Fruit fly (Drosophila melanogaster) whole organism, embryonic: ENCODE measurements around the gene atl.

Source experiments
- Adf1 ChIP-seq: fragments of 200-800 bp; sonication (Bioruptor generic); IDR thresholded peaks from 2 replicates; pipeline ENCODE4 v1.3.6; 2022; ENCODE audit warnings: missing biosample characterization, missing genetic modification characterization
- Aef1 ChIP-seq: fragments of 200-800 bp; sonication (Bioruptor generic); IDR thresholded peaks from 3 replicates; pipeline ENCODE4 v1.3.6; 2022; ENCODE audit warnings: missing biosample characterization, missing genetic modification characterization
- B-H1 ChIP-seq: fragments of 200-800 bp; sonication (Bioruptor generic); IDR thresholded peaks from 3 replicates; pipeline ENCODE4 v1.3.6; 2022; ENCODE audit warnings: missing biosample characterization, missing genetic modification characterization
- BtbVII ChIP-seq: fragments of 200-800 bp; sonication (Bioruptor generic); optimal IDR thresholded peaks from 3 replicates; lab custom pipeline; 2017; ENCODE audit warnings: missing biosample characterization, mild to moderate bottlenecking, missing genetic modification characterization
- CG10321 ChIP-seq: fragments of 200-800 bp; sonication (Bioruptor generic); IDR thresholded peaks from 2 replicates; pipeline ENCODE4 v1.3.6; 2022; ENCODE audit warnings: missing biosample characterization, missing genetic modification characterization
- CG10366 ChIP-seq: fragments of 200-800 bp; sonication (Bioruptor generic); IDR thresholded peaks from 2 replicates; pipeline ENCODE4 v1.3.6; 2022; ENCODE audit warnings: missing biosample characterization, missing genetic modification characterization
- CG10543 ChIP-seq: fragments of 200-800 bp; sonication (Bioruptor generic); optimal IDR thresholded peaks from 3 replicates; lab custom pipeline; 2017; ENCODE audit warnings: missing biosample characterization, mild to moderate bottlenecking, missing genetic modification characterization, moderate library complexity
- CG10979 ChIP-seq: fragments of 200-800 bp; sonication (Bioruptor generic); optimal IDR thresholded peaks from 2 replicates; lab custom pipeline; 2018; ENCODE audit warnings: missing biosample characterization, mild to moderate bottlenecking, missing genetic modification characterization, moderate library complexity
- CG12071 ChIP-seq: fragments of 200-800 bp; sonication (Bioruptor generic); optimal IDR thresholded peaks from 3 replicates; lab custom pipeline; 2018; ENCODE audit warnings: missing biosample characterization, mild to moderate bottlenecking, missing genetic modification characterization
- CG12391 ChIP-seq: fragments of 200-800 bp; sonication (Bioruptor generic); optimal IDR thresholded peaks from 3 replicates; lab custom pipeline; 2018; ENCODE audit warnings: missing biosample characterization, mild to moderate bottlenecking, missing genetic modification characterization, moderate library complexity
- CG13287 ChIP-seq: fragments of 200-800 bp; sonication (Bioruptor generic); IDR thresholded peaks from 2 replicates; pipeline ENCODE4 v1.3.6; 2022; ENCODE audit warnings: missing biosample characterization, missing genetic modification characterization; ENCODE audit not compliant: partially characterized antibody
- CG14441 ChIP-seq: fragments of 200-800 bp; sonication (Bioruptor generic); IDR thresholded peaks from 2 replicates; pipeline ENCODE4 v1.3.6; 2022; ENCODE audit warnings: missing biosample characterization, missing genetic modification characterization
- CG15269 ChIP-seq: fragments of 200-800 bp; sonication (Bioruptor generic); optimal IDR thresholded peaks from 2 replicates; lab custom pipeline; 2018; ENCODE audit warnings: missing biosample characterization, mild to moderate bottlenecking, missing genetic modification characterization, moderate library complexity
- CG15514 ChIP-seq: fragments of 200-800 bp; sonication (Bioruptor generic); optimal IDR thresholded peaks from 3 replicates; lab custom pipeline; 2017; ENCODE audit warnings: missing biosample characterization, missing genetic modification characterization, mild to moderate bottlenecking, moderate library complexity, missing genetic modification reagents
- CG1603 ChIP-seq: fragments of 200-800 bp; sonication (Bioruptor generic); optimal IDR thresholded peaks from 2 replicates; lab custom pipeline; 2019; ENCODE audit warnings: missing biosample characterization, mild to moderate bottlenecking, missing genetic modification characterization, moderate library complexity
- CG17186 ChIP-seq: fragments of 200-800 bp; sonication (Bioruptor generic); optimal IDR thresholded peaks from 3 replicates; lab custom pipeline; 2017; ENCODE audit warnings: missing biosample characterization, missing genetic modification reagents, missing genetic modification characterization
- CG1792 ChIP-seq: fragments of 200-800 bp; sonication (Bioruptor generic); optimal IDR thresholded peaks from 2 replicates; lab custom pipeline; 2016; ENCODE audit warnings: missing biosample characterization, missing genetic modification characterization
- CG2202 ChIP-seq: fragments of 200-800 bp; sonication (Bioruptor generic); optimal IDR thresholded peaks from 2 replicates; lab custom pipeline; 2018; ENCODE audit warnings: missing biosample characterization, mild to moderate bottlenecking, missing genetic modification characterization
- CG30020 ChIP-seq: fragments of 200-800 bp; optimal IDR thresholded peaks from 2 replicates; lab custom pipeline; 2019; ENCODE audit warnings: missing biosample characterization, mild to moderate bottlenecking, missing genetic modification characterization, moderate library complexity
- CG3163 ChIP-seq: fragments of 200-800 bp; sonication (Bioruptor generic); optimal IDR thresholded peaks from 3 replicates; lab custom pipeline; 2016; ENCODE audit warnings: missing biosample characterization, missing genetic modification characterization
- CG32532 ChIP-seq: fragments of 200-800 bp; sonication (Bioruptor generic); IDR thresholded peaks from 2 replicates; pipeline ENCODE4 v1.3.6; 2022; ENCODE audit warnings: missing biosample characterization, missing genetic modification characterization
- CG34224 ChIP-seq: fragments of 200-800 bp; sonication (Bioruptor generic); IDR thresholded peaks from 3 replicates; pipeline ENCODE4 v1.3.6; 2022; ENCODE audit warnings: missing biosample characterization, missing genetic modification characterization; ENCODE audit not compliant: partially characterized antibody
- CG6654 ChIP-seq: fragments of 200-800 bp; sonication (Bioruptor generic); optimal IDR thresholded peaks from 2 replicates; lab custom pipeline; 2017; ENCODE audit warnings: missing biosample characterization, mild to moderate bottlenecking, missing genetic modification characterization
- CG7372 ChIP-seq: fragments of 200-800 bp; sonication (Bioruptor generic); IDR thresholded peaks from 2 replicates; pipeline ENCODE4 v1.3.6; 2022; ENCODE audit warnings: missing biosample characterization, missing genetic modification characterization
- CG9932 ChIP-seq: fragments of 200-800 bp; sonication (Bioruptor generic); IDR thresholded peaks from 2 replicates; pipeline ENCODE4 v1.3.6; 2022; ENCODE audit warnings: missing biosample characterization, missing genetic modification characterization
- CHES-1-like ChIP-seq: fragments of 200-800 bp; sonication (Bioruptor generic); optimal IDR thresholded peaks from 2 replicates; lab custom pipeline; 2016; ENCODE audit warnings: missing biosample characterization, missing genetic modification characterization
- Dp ChIP-seq: fragments of 200-800 bp; sonication (Bioruptor generic); optimal IDR thresholded peaks from 2 replicates; lab custom pipeline; 2018; ENCODE audit warnings: missing biosample characterization, mild to moderate bottlenecking, missing genetic modification characterization, moderate library complexity
- Dref ChIP-seq: fragments of 200-800 bp; sonication (Bioruptor generic); IDR thresholded peaks from 2 replicates; pipeline ENCODE4 v1.3.6; 2022; ENCODE audit warnings: missing biosample characterization, missing genetic modification characterization
- Fer3 ChIP-seq: fragments of 200-800 bp; sonication (Bioruptor generic); optimal IDR thresholded peaks from 2 replicates; lab custom pipeline; 2018; ENCODE audit warnings: missing biosample characterization, mild to moderate bottlenecking, missing genetic modification characterization, moderate library complexity
- Hand ChIP-seq: fragments of 200-800 bp; sonication (Bioruptor generic); optimal IDR thresholded peaks from 2 replicates; lab custom pipeline; 2017; ENCODE audit warnings: mild to moderate bottlenecking, missing biosample characterization, missing genetic modification reagents, missing genetic modification characterization
- Lhr ChIP-seq: fragments of 200-800 bp; sonication (Bioruptor generic); optimal IDR thresholded peaks from 3 replicates; lab custom pipeline; 2017; ENCODE audit warnings: mild to moderate bottlenecking, missing biosample characterization, missing genetic modification reagents, missing genetic modification characterization
- Med ChIP-seq: fragments of 200-800 bp; sonication (Bioruptor generic); peaks from one replicate; lab custom pipeline; 2016; ENCODE audit warnings: missing biosample characterization, missing genetic modification characterization, mild to moderate bottlenecking, inconsistent platforms, moderate library complexity
- NFAT ChIP-seq: fragments of 200-800 bp; sonication (Bioruptor generic); IDR thresholded peaks from 2 replicates; pipeline ENCODE4 v1.3.6; 2022; ENCODE audit warnings: missing biosample characterization, missing genetic modification characterization
- Optix ChIP-seq: fragments of 200-800 bp; sonication (Bioruptor generic); IDR thresholded peaks from 3 replicates; pipeline ENCODE4 v1.3.6; 2022; ENCODE audit warnings: missing biosample characterization, missing genetic modification characterization
- Pdp1 ChIP-seq, 2 experiments: fragments of 200-800 bp; sonication (Bioruptor generic); optimal IDR thresholded peaks; 3 replicates each; lab custom pipeline; 2016; ENCODE audit warnings: missing biosample characterization in 2 of 2, missing genetic modification characterization in 2 of 2, mild to moderate bottlenecking in 1 of 2, moderate library complexity in 1 of 2
- Rfx ChIP-seq: fragments of 200-800 bp; sonication (Bioruptor generic); IDR thresholded peaks from 2 replicates; pipeline ENCODE4 v1.3.6; 2022; ENCODE audit warnings: missing biosample characterization, missing genetic modification characterization
- TFAM ChIP-seq: fragments of 200-800 bp; sonication (Bioruptor generic); optimal IDR thresholded peaks from 2 replicates; lab custom pipeline; 2017; ENCODE audit warnings: missing biosample characterization, missing genetic modification characterization, inconsistent platforms
- Trl ChIP-seq, 3 experiments: fragments of >200 bp in 2 of 3; fragments of 200-800 bp in 1 of 3; sonication (Bioruptor generic) in 1 of 3; optimal IDR thresholded peaks; 2 replicates in 1 of 3; 3 replicates in 2 of 3; lab custom pipeline; 2016 to 2017; ENCODE audit warnings: missing biosample characterization in 1 of 3, missing genetic modification characterization in 1 of 3
- dysf ChIP-seq: fragments of 200-800 bp; sonication (Bioruptor generic); IDR thresholded peaks from 3 replicates; pipeline ENCODE4 v1.3.6; 2022; ENCODE audit warnings: missing biosample characterization, missing genetic modification characterization
- ems ChIP-seq: fragments of 200-800 bp; sonication (Bioruptor generic); optimal IDR thresholded peaks from 3 replicates; lab custom pipeline; 2016; ENCODE audit warnings: missing biosample characterization, missing genetic modification characterization
- gce ChIP-seq: fragments of 200-800 bp; sonication (Bioruptor generic); IDR thresholded peaks from 3 replicates; pipeline ENCODE4 v1.3.6; 2022; ENCODE audit warnings: missing biosample characterization, missing genetic modification characterization
- hth ChIP-seq: fragments of >200 bp; optimal IDR thresholded peaks from 2 replicates; lab custom pipeline; 2017; ENCODE audit warnings: inconsistent platforms
- kay ChIP-seq: fragments of 200-800 bp; sonication (Bioruptor generic); optimal IDR thresholded peaks from 2 replicates; lab custom pipeline; 2016; ENCODE audit warnings: missing biosample characterization, missing genetic modification characterization
- mam ChIP-seq: fragments of 200-800 bp; sonication (Bioruptor generic); optimal IDR thresholded peaks from 3 replicates; lab custom pipeline; 2016; ENCODE audit warnings: missing biosample characterization, missing genetic modification characterization
- nmo ChIP-seq: fragments of 200-800 bp; sonication (Bioruptor generic); optimal IDR thresholded peaks from 2 replicates; lab custom pipeline; 2018; ENCODE audit warnings: missing biosample characterization, mild to moderate bottlenecking, missing genetic modification characterization, moderate library complexity
- pzg ChIP-seq: fragments of 200-800 bp; sonication (Bioruptor generic); optimal IDR thresholded peaks from 3 replicates; lab custom pipeline; 2018; ENCODE audit warnings: missing biosample characterization, mild to moderate bottlenecking, missing genetic modification characterization, moderate library complexity
- ranshi ChIP-seq: fragments of 200-800 bp; sonication (Bioruptor generic); IDR thresholded peaks from 2 replicates; pipeline ENCODE4 v1.3.6; 2022; ENCODE audit warnings: missing biosample characterization, missing genetic modification characterization
- row ChIP-seq: fragments of 200-800 bp; sonication (Bioruptor generic); IDR thresholded peaks from 3 replicates; pipeline ENCODE4 v1.3.6; 2022; ENCODE audit warnings: missing biosample characterization, missing genetic modification characterization
- scrt ChIP-seq: fragments of 200-800 bp; sonication (Bioruptor generic); optimal IDR thresholded peaks from 2 replicates; lab custom pipeline; 2018; ENCODE audit warnings: missing biosample characterization, mild to moderate bottlenecking, missing genetic modification characterization, moderate library complexity
- unc-4 ChIP-seq: fragments of 200-800 bp; sonication (Bioruptor generic); IDR thresholded peaks from 2 replicates; pipeline ENCODE4 v1.3.6; 2022; ENCODE audit warnings: missing biosample characterization, missing genetic modification characterization; ENCODE audit not compliant: partially characterized antibody
- usp ChIP-seq: fragments of >200 bp; optimal IDR thresholded peaks from 2 replicates; lab custom pipeline; 2017; ENCODE audit warnings: missing biosample characterization, missing genetic modification characterization

Gene atl

dm6 chr3R:24651044-24651459 lies 25.6 kb downstream of the atl start (continued):
- TF ChIP-seq Fer3 (tag; lab: Kevin White, UChicago), result no peak
- no peak for TF ChIP-seq CG15269
- peak; percentile 87 for TF ChIP-seq Med (GFP tag; lab: Kevin White, UChicago)
- no peak for TF ChIP-seq CG2202 (tag; lab: Kevin White, UChicago)
- TF ChIP-seq kay (GFP tag; lab: Kevin White, UChicago), result no peak
- TF ChIP-seq ranshi (GFP tag; lab: Robert Waterston, UW), result 0 out of 2 replicates have a peak, but pooled peaks have one; percentile 16
- TF ChIP-seq CG3163 (GFP tag; lab: Kevin White, UChicago), result no peak
- TF ChIP-seq Adf1 (GFP tag; lab: Robert Waterston, UW), result peak; percentile 62
- TF ChIP-seq CG15514 (GFP tag; lab: Kevin White, UChicago), result peak; percentile 60
- TF ChIP-seq hth, result no peak
- no peak for TF ChIP-seq gce (GFP tag; lab: Robert Waterston, UW)
- peak; percentile 16; the same call in 1 of the 2 replicates for TF ChIP-seq Rfx (GFP tag; lab: Robert Waterston, UW)
- no peak for TF ChIP-seq Aef1
- no peak for TF ChIP-seq CG14441 (GFP tag; lab: Robert Waterston, UW)
- no peak for TF ChIP-seq CG1603
- TF ChIP-seq CG10321 (GFP tag; lab: Robert Waterston, UW), result no peak
- peak; percentile 11 for TF ChIP-seq Dp (GFP tag; lab: Kevin White, UChicago)
- TF ChIP-seq TFAM (GFP tag; lab: Kevin White, UChicago), result no peak
- peak; percentile 19; the same call in 1 of the 2 replicates for TF ChIP-seq CG9932 (GFP tag; lab: Robert Waterston, UW)
- 0 out of 3 replicates have a peak, but pooled peaks have one; percentile 19 for TF ChIP-seq dysf (GFP tag; lab: Robert Waterston, UW)
- no peak for TF ChIP-seq CG12071
- TF ChIP-seq CG30020 (tag; lab: Kevin White, UChicago), result no peak
- peak in 1 of 2 experiments; percentile 70 for TF ChIP-seq Trl (optimal IDR thresholded peaks at IDR 0.05; lab: Kevin White, UChicago)
- no peak for TF ChIP-seq Trl (GFP tag; optimal IDR thresholded peaks at IDR 0.05; lab: Kevin White, UChicago)
- TF ChIP-seq scrt (GFP tag; lab: Kevin White, UChicago), result no peak
- TF ChIP-seq Dref (GFP tag; lab: Robert Waterston, UW), result peak; percentile 52
- peak; percentile 63 for TF ChIP-seq row
- TF ChIP-seq CG6654, result no peak
- no peak for TF ChIP-seq BtbVII
- 0 out of 2 replicates have a peak, but pooled peaks have one; percentile 28 for TF ChIP-seq unc-4 (GFP tag; lab: Robert Waterston, UW)
- no peak for TF ChIP-seq Pdp1 (GFP tag; optimal IDR thresholded peaks at IDR 0.05; lab: Kevin White, UChicago)
- TF ChIP-seq ems (GFP tag; lab: Kevin White, UChicago), result no peak
- peak; percentile 57 for TF ChIP-seq CG34224
- no peak for TF ChIP-seq CHES-1-like (GFP tag; lab: Kevin White, UChicago)
- no peak for TF ChIP-seq CG12391 (tag; lab: Kevin White, UChicago)
- no peak for TF ChIP-seq CG7372 (GFP tag; lab: Robert Waterston, UW)
- peak; percentile 4 for TF ChIP-seq mam (GFP tag; lab: Kevin White, UChicago)
- TF ChIP-seq Optix (GFP tag; lab: Robert Waterston, UW), result no peak
- no peak for TF ChIP-seq nmo (GFP tag; lab: Kevin White, UChicago)
- TF ChIP-seq CG17186 (GFP tag; lab: Kevin White, UChicago), result no peak
- no peak for TF ChIP-seq CG10979
- no peak for TF ChIP-seq CG1792
- TF ChIP-seq usp, result no peak
- no peak for TF ChIP-seq CG10366 (GFP tag; lab: Robert Waterston, UW)
- TF ChIP-seq Hand (GFP tag; lab: Kevin White, UChicago), result peak; percentile 28
- peak; percentile 51 for TF ChIP-seq pzg (GFP tag; lab: Kevin White, UChicago)
- peak; percentile 12; the same call in 1 of the 2 replicates for TF ChIP-seq NFAT (GFP tag; lab: Robert Waterston, UW)
- TF ChIP-seq B-H1, result no peak
- TF ChIP-seq CG32532 (GFP tag; lab: Robert Waterston, UW), result peak; percentile 39; the same call in 1 of the 2 replicates
- peak; percentile 55 for TF ChIP-seq CG13287 (GFP tag; lab: Robert Waterston, UW)
- peak; percentile 53 for TF ChIP-seq CG10543 (GFP tag; lab: Kevin White, UChicago)
- no peak for TF ChIP-seq Lhr (GFP tag; lab: Kevin White, UChicago)
